Fruit fly (Drosophila melanogaster) Kc167 (cell line): ENCODE data around the gene app.

Experiments
- Sin3A ChIP-seq: fragments of >200 bp; optimal IDR thresholded peaks from 2 replicates; lab custom pipeline; 2018; ENCODE audit warnings: missing external identifiers
- h ChIP-seq: fragments of >200 bp; optimal IDR thresholded peaks from 3 replicates; lab custom pipeline; 2018; ENCODE audit warnings: missing external identifiers
- insv ChIP-seq: fragments of >200 bp; optimal IDR thresholded peaks from 3 replicates; lab custom pipeline; 2018; ENCODE audit warnings: missing external identifiers
- psq ChIP-seq: fragments of >200 bp; optimal IDR thresholded peaks from 2 replicates; lab custom pipeline; 2017; ENCODE audit warnings: missing external identifiers
- ttk ChIP-seq: sonication (Bioruptor generic); optimal IDR thresholded peaks from 2 replicates; lab custom pipeline; 2017; ENCODE audit warnings: missing external identifiers

dm6 chr3L:12190433-12190832, 76.2 kb downstream of the app start, which contains the start of gene Est-P:
- TF ChIP-seq psq (lab: Kevin White, UChicago) (no peak), ttk (no peak), insv (lab: Kevin White, UChicago) (no peak), h (lab: Kevin White, UChicago) (no peak), Sin3A (lab: Kevin White, UChicago) (no peak)
